Fruit fly (Drosophila melanogaster): Measurements from ENCODE around the gene mRpL2.

Gene mRpL2

dm6 chr3L:11089805-11090440 is 30.7 kb upstream of the mRpL2 start (continued):
- TF ChIP-seq ab (GFP tag; optimal IDR thresholded peaks at IDR 0.05) (peak; percentile 51), mld (GFP tag; IDR thresholded peaks at IDR 0.05; ENCODE audit: partially characterized antibody) (no peak), vvl (GFP tag; IDR thresholded peaks at IDR 0.05) (peak; percentile 79), CG9215 (GFP tag; IDR thresholded peaks at IDR 0.05) (0 out of 2 replicates have a peak, but pooled peaks have one; percentile 32), CG12659 (GFP tag; optimal IDR thresholded peaks at IDR 0.05) (peak; percentile 96), az2 (GFP tag; optimal IDR thresholded peaks at IDR 0.05) (peak; percentile 95), HLH4C (GFP tag; IDR thresholded peaks at IDR 0.05; ENCODE audit: partially characterized antibody) (peak; percentile 43; the same call in 1 of the 3 replicates), CG14667 (GFP tag; IDR thresholded peaks at IDR 0.05) (peak; percentile 67; the same call in 1 of the 2 replicates), bowl (GFP tag; IDR thresholded peaks at IDR 0.05) (no peak), B-H1 (GFP tag; IDR thresholded peaks at IDR 0.05) (peak; percentile 50), GATAe (GFP tag; conservative IDR thresholded peaks at IDR 0.05) (no peak), pzg (GFP tag; optimal IDR thresholded peaks at IDR 0.05) (no peak), org-1 (GFP tag; optimal IDR thresholded peaks at IDR 0.05) (peak; percentile 90), tup (GFP tag; optimal IDR thresholded peaks at IDR 0.05) (peak; percentile 76), repo (GFP tag; optimal IDR thresholded peaks at IDR 0.05) (peak; percentile 78), CG6791 (GFP tag; IDR thresholded peaks at IDR 0.05; ENCODE audit: partially characterized antibody) (no peak), danr (GFP tag; IDR thresholded peaks at IDR 0.05) (peak; percentile 58; the same call in 1 of the 2 replicates), twi (tag; optimal IDR thresholded peaks at IDR 0.05) (peak; percentile 81), CG42726 (GFP tag; IDR thresholded peaks at IDR 0.05; ENCODE audit: partially characterized antibody) (no peak), odd (GFP tag; optimal IDR thresholded peaks at IDR 0.05) (peak; percentile 96), gt (GFP tag; IDR thresholded peaks at IDR 0.05) (peak; percentile 21; the same call in 1 of the 2 replicates), ro (GFP tag; IDR thresholded peaks at IDR 0.05) (peak; percentile 71; the same call in 1 of the 2 replicates), Deaf1 (tag; optimal IDR thresholded peaks at IDR 0.05) (peak; percentile 77), h (optimal IDR thresholded peaks at IDR 0.05) (no peak), E2f1 (GFP tag; IDR thresholded peaks at IDR 0.05) (peak; percentile 84), psq (GFP tag; optimal IDR thresholded peaks at IDR 0.05) (peak; percentile 75), CG10147 (GFP tag; optimal IDR thresholded peaks at IDR 0.05) (peak; percentile 88), NC2α (GFP tag; optimal IDR thresholded peaks at IDR 0.05) (peak; percentile 87), CG14441 (GFP tag; IDR thresholded peaks at IDR 0.05) (peak; percentile 73; the same call in 1 of the 2 replicates), bcd (GFP tag; optimal IDR thresholded peaks at IDR 0.05) (peak; percentile 88), CG8765 (GFP tag; IDR thresholded peaks at IDR 0.05) (peak; percentile 50), CG12744 (GFP tag; optimal IDR thresholded peaks at IDR 0.05) (peak; percentile 64), CG10654 (GFP tag; optimal IDR thresholded peaks at IDR 0.05) (peak; percentile 52), CG17802 (tag; optimal IDR thresholded peaks at IDR 0.05) (peak; percentile 3), stc (GFP tag; IDR thresholded peaks at IDR 0.05) (peak; percentile 69), CG33213 (GFP tag; optimal IDR thresholded peaks at IDR 0.05) (peak; percentile 79), CG34224 (GFP tag; IDR thresholded peaks at IDR 0.05; ENCODE audit: partially characterized antibody) (no peak), cwo (GFP tag; optimal IDR thresholded peaks at IDR 0.05) (peak; percentile 87), sima (GFP tag; optimal IDR thresholded peaks at IDR 0.05) (no peak), CG30431 (GFP tag; optimal IDR thresholded peaks at IDR 0.05) (peak; percentile 87), caup (GFP tag; optimal IDR thresholded peaks at IDR 0.05; ENCODE audit: severe bottlenecking) (peak; percentile 80), CkIIα-i1 (GFP tag; IDR thresholded peaks at IDR 0.05) (no peak), cato (GFP tag; optimal IDR thresholded peaks at IDR 0.05; ENCODE audit: borderline replicate concordance) (peak; percentile 82), CG14710 (tag; optimal IDR thresholded peaks at IDR 0.05) (peak; percentile 91), kay (GFP tag; optimal IDR thresholded peaks at IDR 0.05) (peak; percentile 90), CG11504 (tag; optimal IDR thresholded peaks at IDR 0.05) (peak; percentile 96), shn (GFP tag; optimal IDR thresholded peaks at IDR 0.05) (peak; percentile 67), CG17568 (GFP tag; optimal IDR thresholded peaks at IDR 0.05) (peak; percentile 77), en (GFP tag; optimal IDR thresholded peaks at IDR 0.05) (peak; percentile 34), CG11093 (GFP tag; IDR thresholded peaks at IDR 0.05) (peak; percentile 72)

Measured in whole organism, embryonic.